Worm (Caenorhabditis elegans): ENCODE measurements around the gene gstk-1.

DNA sequence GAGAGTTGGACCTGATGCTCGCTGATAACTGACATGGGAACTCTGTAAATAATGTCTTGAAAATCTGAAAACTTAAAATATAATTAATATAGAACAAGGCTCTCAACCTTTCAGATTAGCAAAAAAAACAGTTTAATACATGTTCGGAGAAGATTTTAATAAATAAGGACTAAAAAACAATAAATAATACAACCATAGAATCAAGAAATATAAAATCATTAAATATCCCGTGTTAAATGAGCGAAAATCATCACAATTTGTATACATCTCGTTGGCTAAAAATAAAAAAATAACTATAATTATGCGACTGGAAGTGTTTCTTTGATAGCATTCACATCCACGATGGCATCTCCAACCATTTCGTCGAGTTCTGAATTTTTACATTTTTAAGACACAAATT, 48.2 kb downstream of the gstk-1 start, which contains the start of gene Y53C12A.10:
- TF ChIP-seq nhr-237 (tag; optimal IDR thresholded peaks at IDR 0.05) (no peak), lsy-2 (tag; optimal IDR thresholded peaks at IDR 0.05) (no peak), nhr-12 (tag; optimal IDR thresholded peaks at IDR 0.05) (no peak), lin-13 (tag; optimal IDR thresholded peaks at IDR 0.05) (no peak), hlh-1 (tag; optimal IDR thresholded peaks at IDR 0.05) (no peak), ces-1 (GFP tag; optimal IDR thresholded peaks at IDR 0.05) (no peak), tbx-8 (GFP tag; optimal IDR thresholded peaks at IDR 0.05) (no peak), pha-4 (tag; optimal IDR thresholded peaks at IDR 0.05) (no peak)

Data from whole organism, mixed stage, embryonic.